Worm (Caenorhabditis elegans) whole organism, L1 larva: Measurements from ENCODE around the gene rabr-1.

Source experiments
- ces-1 ChIP-seq: fragments of 150-350 bp; optimal IDR thresholded peaks from 2 replicates; lab custom pipeline; 2014; ENCODE audit warnings: missing biosample characterization, missing genetic modification reagents, missing genetic modification characterization
- ztf-4 ChIP-seq: fragments of 150-350 bp; optimal IDR thresholded peaks from 2 replicates; lab custom pipeline; 2014; ENCODE audit warnings: missing biosample characterization, missing genetic modification characterization

DNA sequence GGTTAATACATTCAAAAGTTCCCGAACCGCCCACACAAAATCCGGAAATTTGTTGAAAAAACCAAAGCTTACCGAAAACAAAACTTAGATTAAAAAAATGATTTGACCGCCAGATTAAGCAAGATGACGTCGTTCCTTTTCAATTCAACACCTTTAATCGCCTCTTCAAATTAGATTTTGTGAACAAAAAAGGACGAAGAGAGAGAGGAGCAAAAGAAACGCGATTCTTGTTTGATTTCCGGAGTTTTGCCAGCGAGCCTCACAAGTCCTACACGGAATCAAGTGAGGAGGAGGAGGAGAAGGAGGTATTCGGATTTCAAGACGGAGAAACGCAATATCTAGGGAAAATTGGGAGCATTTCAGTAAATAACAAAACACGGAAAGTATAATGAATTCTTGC is 38.5 kb upstream of the rabr-1 start:
- TF ChIP-seq ztf-4 (tag; lab: Kevin White, UChicago) (no peak), ces-1 (GFP tag; lab: Kevin White, UChicago) (no peak)
